Fruit fly (Drosophila melanogaster) whole organism, pupa: ENCODE results near the gene CG11069.

Experiments
- CG10348 ChIP-seq: fragments of 200-800 bp; sonication (Bioruptor generic); IDR thresholded peaks from 2 replicates; pipeline ENCODE4 v1.3.6; 2022; ENCODE audit warnings: missing biosample characterization, missing genetic modification characterization
- CG12605 ChIP-seq: fragments of 200-800 bp; sonication (Bioruptor generic); IDR thresholded peaks from 2 replicates; pipeline ENCODE4 v1.3.6; 2022; ENCODE audit warnings: missing biosample characterization, missing genetic modification characterization
- CG13204 ChIP-seq: fragments of 200-800 bp; sonication (Bioruptor generic); optimal IDR thresholded peaks from 2 replicates; lab custom pipeline; 2018; ENCODE audit warnings: missing biosample characterization, mild to moderate bottlenecking, missing genetic modification characterization, moderate library complexity
- CG14655 ChIP-seq: fragments of 200-800 bp; sonication (Bioruptor generic); optimal IDR thresholded peaks from 3 replicates; lab custom pipeline; 2017; ENCODE audit warnings: mild to moderate bottlenecking, missing biosample characterization, missing genetic modification reagents, missing genetic modification characterization
- CG15710 ChIP-seq: fragments of 200-800 bp; sonication (Bioruptor generic); optimal IDR thresholded peaks from 2 replicates; lab custom pipeline; 2018; ENCODE audit warnings: missing biosample characterization, mild to moderate bottlenecking, missing genetic modification characterization, moderate library complexity
- CG17806 ChIP-seq: fragments of 200-800 bp; sonication (Bioruptor generic); optimal IDR thresholded peaks from 2 replicates; lab custom pipeline; 2018; ENCODE audit warnings: missing biosample characterization, mild to moderate bottlenecking, missing genetic modification characterization, moderate library complexity
- CG32121 ChIP-seq: fragments of 200-800 bp; sonication (Bioruptor generic); IDR thresholded peaks from 2 replicates; pipeline ENCODE4 v1.3.6; 2022; ENCODE audit warnings: missing biosample characterization, missing genetic modification characterization
- CG34367 ChIP-seq: fragments of 200-800 bp; sonication (Bioruptor generic); optimal IDR thresholded peaks from 2 replicates; lab custom pipeline; 2018; ENCODE audit warnings: missing biosample characterization, mild to moderate bottlenecking, missing genetic modification characterization
- CG4496 ChIP-seq: fragments of 200-800 bp; sonication (Bioruptor generic); IDR thresholded peaks from 3 replicates; pipeline ENCODE4 v1.3.6; 2022; ENCODE audit warnings: missing biosample characterization, missing genetic modification characterization
- CG8159 ChIP-seq: fragments of 200-800 bp; sonication (Bioruptor generic); optimal IDR thresholded peaks from 3 replicates; lab custom pipeline; 2018; ENCODE audit warnings: missing biosample characterization, mild to moderate bottlenecking, missing genetic modification characterization, moderate library complexity
- CG8301 ChIP-seq: fragments of 200-800 bp; sonication (Bioruptor generic); optimal IDR thresholded peaks from 2 replicates; lab custom pipeline; 2018; ENCODE audit warnings: missing biosample characterization, mild to moderate bottlenecking, missing genetic modification characterization
- CG9948 ChIP-seq: fragments of 200-800 bp; sonication (Bioruptor generic); optimal IDR thresholded peaks from 2 replicates; lab custom pipeline; 2018; ENCODE audit warnings: missing biosample characterization, mild to moderate bottlenecking, missing genetic modification characterization, moderate library complexity
- D1 ChIP-seq: fragments of 200-800 bp; sonication (Bioruptor generic); optimal IDR thresholded peaks from 2 replicates; lab custom pipeline; 2018; ENCODE audit warnings: missing biosample characterization, mild to moderate bottlenecking, missing genetic modification characterization, moderate library complexity
- EcR ChIP-seq: fragments of 200-800 bp; sonication (Bioruptor generic); optimal IDR thresholded peaks from 3 replicates; lab custom pipeline; 2019; ENCODE audit warnings: missing biosample characterization, missing genetic modification characterization, mild to moderate bottlenecking, moderate library complexity, missing genetic modification reagents
- Ets98B ChIP-seq: fragments of 200-800 bp; sonication (Bioruptor generic); IDR thresholded peaks from 2 replicates; pipeline ENCODE4 v1.3.6; 2022; ENCODE audit warnings: missing biosample characterization, missing genetic modification characterization
- Pif1A ChIP-seq: fragments of 200-800 bp; sonication (Bioruptor generic); optimal IDR thresholded peaks from 3 replicates; lab custom pipeline; 2016; ENCODE audit warnings: missing biosample characterization, missing genetic modification characterization
- Pif1B ChIP-seq: fragments of 200-800 bp; sonication (Bioruptor generic); optimal IDR thresholded peaks from 3 replicates; lab custom pipeline; 2016; ENCODE audit warnings: missing biosample characterization, missing genetic modification characterization
- Snoo ChIP-seq: fragments of 200-800 bp; sonication (Bioruptor generic); optimal IDR thresholded peaks from 3 replicates; lab custom pipeline; 2017; ENCODE audit warnings: missing biosample characterization, mild to moderate bottlenecking, missing genetic modification characterization, inconsistent platforms
- fd96Ca ChIP-seq: fragments of 200-800 bp; sonication (Bioruptor generic); IDR thresholded peaks from 3 replicates; pipeline ENCODE4 v1.3.6; 2022; ENCODE audit warnings: missing biosample characterization, missing genetic modification characterization
- gl ChIP-seq: fragments of 200-800 bp; sonication (Bioruptor generic); optimal IDR thresholded peaks from 2 replicates; lab custom pipeline; 2018; ENCODE audit warnings: missing biosample characterization, mild to moderate bottlenecking, missing genetic modification characterization
- rn ChIP-seq: fragments of 200-800 bp; sonication (Bioruptor generic); IDR thresholded peaks from 2 replicates; pipeline ENCODE4 v1.3.6; 2022; ENCODE audit warnings: missing biosample characterization, missing genetic modification characterization

The CG11069 gene

dm6 chr3R:24922270-24922669 lies 27.7 kb downstream of the CG11069 start, which contains the start of gene Mink:
Gene Mink, plus strand, starts transcription at chr3R:24922473.
- TF ChIP-seq CG13204 (GFP tag; lab: Kevin White, UChicago): no peak
- no peak for TF ChIP-seq CG32121 (GFP tag; lab: Robert Waterston, UW)
- no peak for TF ChIP-seq fd96Ca (GFP tag; lab: Robert Waterston, UW)
- no peak for TF ChIP-seq CG9948
- no peak for TF ChIP-seq CG34367 (tag; lab: Kevin White, UChicago)
- TF ChIP-seq CG15710: no peak
- TF ChIP-seq Ets98B (GFP tag; lab: Robert Waterston, UW): no peak
- TF ChIP-seq CG8159 (tag; lab: Kevin White, UChicago): no peak
- no peak for TF ChIP-seq Pif1B (GFP tag; lab: Kevin White, UChicago)
- TF ChIP-seq CG14655 (GFP tag; lab: Kevin White, UChicago): no peak
- no peak for TF ChIP-seq CG12605
- no peak for TF ChIP-seq CG8301 (tag; lab: Kevin White, UChicago)
- TF ChIP-seq Pif1A (GFP tag; lab: Kevin White, UChicago): no peak
- TF ChIP-seq rn (GFP tag; lab: Robert Waterston, UW): no peak
- TF ChIP-seq CG17806 (tag; lab: Kevin White, UChicago): no peak
- TF ChIP-seq CG10348 (GFP tag; lab: Robert Waterston, UW): no peak
- no peak for TF ChIP-seq gl (tag; lab: Kevin White, UChicago)
- no peak for TF ChIP-seq Snoo (tag; lab: Kevin White, UChicago)
- no peak for TF ChIP-seq CG4496 (GFP tag; lab: Robert Waterston, UW)
- TF ChIP-seq EcR (GFP tag; lab: Kevin White, UChicago): no peak

DNA sequence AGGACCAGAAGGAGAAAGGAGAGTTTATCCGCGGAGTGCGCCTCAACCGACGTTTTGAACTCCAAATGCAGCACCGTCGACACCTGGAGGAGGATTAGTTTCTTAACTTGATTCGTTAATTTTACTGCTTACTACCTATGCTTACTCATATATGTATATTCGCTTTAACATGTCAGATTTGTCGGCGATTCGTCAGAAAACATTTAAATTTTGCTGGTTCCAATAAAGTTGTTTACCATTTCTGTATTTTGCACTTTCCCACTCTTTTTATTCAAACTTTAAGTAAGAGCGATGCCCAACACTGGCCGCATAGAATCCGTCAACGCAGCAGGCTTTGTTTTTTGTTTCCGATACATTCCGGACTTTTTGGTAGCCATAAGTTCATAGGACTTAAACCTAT lies 30.4 kb downstream of the CG11069 start, which contains the start of gene Trf4-2:
Gene Trf4-2, plus strand, starts transcription at position 301 of the 400 bp plus-strand sequence.
- TF ChIP-seq CG34367 (tag; lab: Kevin White, UChicago) (no peak), Ets98B (GFP tag; lab: Robert Waterston, UW) (no peak), fd96Ca (GFP tag; lab: Robert Waterston, UW) (no peak), CG15710 (no peak), CG14655 (GFP tag; lab: Kevin White, UChicago) (no peak), rn (GFP tag; lab: Robert Waterston, UW) (no peak), gl (tag; lab: Kevin White, UChicago) (no peak), CG10348 (GFP tag; lab: Robert Waterston, UW) (no peak), Pif1B (GFP tag; lab: Kevin White, UChicago) (no peak), Snoo (tag; lab: Kevin White, UChicago) (no peak), CG4496 (GFP tag; lab: Robert Waterston, UW) (no peak), D1 (tag; lab: Kevin White, UChicago) (no peak)

DNA sequence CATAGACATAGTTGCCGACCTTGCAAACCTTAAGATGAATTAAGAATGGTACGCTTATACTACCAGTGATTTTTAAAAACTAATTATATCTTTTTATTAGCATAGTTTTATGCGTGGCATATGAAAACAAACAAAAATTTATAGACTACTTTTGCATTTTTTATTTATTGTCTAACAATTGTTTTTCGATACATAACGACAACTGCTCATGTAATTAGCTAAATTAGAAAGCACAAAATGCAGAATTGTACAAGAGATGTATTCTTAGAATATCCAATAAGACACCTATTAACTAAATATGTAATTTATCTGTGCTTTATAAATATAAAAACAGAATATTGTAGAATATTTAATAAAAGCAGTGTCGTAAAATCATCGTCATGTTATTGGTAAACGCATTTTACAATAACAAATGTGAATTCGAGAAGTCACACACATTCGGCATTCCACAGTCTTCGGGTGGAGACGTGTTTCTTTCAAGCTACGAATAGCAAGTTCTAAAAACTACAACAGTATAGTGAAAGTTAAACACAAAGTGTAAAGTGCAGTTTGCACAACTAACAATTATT lies 32.3 kb downstream of the CG11069 start:
- TF ChIP-seq CG4496 (GFP tag; lab: Robert Waterston, UW): no peak
- TF ChIP-seq CG10348 (GFP tag; lab: Robert Waterston, UW): no peak
- no peak for TF ChIP-seq CG8301 (tag; lab: Kevin White, UChicago)
- no peak for TF ChIP-seq CG34367 (tag; lab: Kevin White, UChicago)
- TF ChIP-seq CG15710: no peak
- no peak for TF ChIP-seq CG8159 (tag; lab: Kevin White, UChicago)
- TF ChIP-seq D1 (tag; lab: Kevin White, UChicago): no peak
- TF ChIP-seq CG12605: no peak
- no peak for TF ChIP-seq Pif1A (GFP tag; lab: Kevin White, UChicago)
- no peak for TF ChIP-seq fd96Ca (GFP tag; lab: Robert Waterston, UW)
- TF ChIP-seq CG14655 (GFP tag; lab: Kevin White, UChicago): no peak
- no peak for TF ChIP-seq Snoo (tag; lab: Kevin White, UChicago)

- TF ChIP-seq Pif1A (GFP tag; lab: Kevin White, UChicago): no peak
- peak; percentile 21; the same call in 1 of the 2 replicates for TF ChIP-seq CG32121 (GFP tag; lab: Robert Waterston, UW)
Measured at dm6 chr3R:24931856-24932255, 37.3 kb downstream of the CG11069 start, which contains the start of gene CG11771. Gene CG11771, plus strand, starts transcription at chr3R:24932010.

dm6 chr3R:24934542-24934941 lies 40.0 kb downstream of the CG11069 start:
- TF ChIP-seq CG32121 (GFP tag; lab: Robert Waterston, UW): no peak
- TF ChIP-seq rn (GFP tag; lab: Robert Waterston, UW): no peak
- TF ChIP-seq CG34367 (tag; lab: Kevin White, UChicago): no peak
- TF ChIP-seq fd96Ca (GFP tag; lab: Robert Waterston, UW): no peak
- no peak for TF ChIP-seq D1 (tag; lab: Kevin White, UChicago)
- no peak for TF ChIP-seq Pif1B (GFP tag; lab: Kevin White, UChicago)
- TF ChIP-seq Snoo (tag; lab: Kevin White, UChicago): no peak
- TF ChIP-seq CG17806 (tag; lab: Kevin White, UChicago): no peak
- TF ChIP-seq CG8301 (tag; lab: Kevin White, UChicago): no peak
- TF ChIP-seq CG9948: no peak
- TF ChIP-seq gl (tag; lab: Kevin White, UChicago): no peak
- TF ChIP-seq CG8159 (tag; lab: Kevin White, UChicago): no peak
- TF ChIP-seq CG14655 (GFP tag; lab: Kevin White, UChicago): no peak
- TF ChIP-seq, all 21 proteins: peak for 0

dm6 chr3R:24935758-24936157 lies 41.2 kb downstream of the CG11069 start:
- TF ChIP-seq CG4496 (GFP tag; lab: Robert Waterston, UW): no peak
- TF ChIP-seq gl (tag; lab: Kevin White, UChicago): peak; percentile 43
- TF ChIP-seq Pif1A (GFP tag; lab: Kevin White, UChicago): no peak
- TF ChIP-seq CG8159 (tag; lab: Kevin White, UChicago): no peak
- TF ChIP-seq fd96Ca (GFP tag; lab: Robert Waterston, UW): no peak
- TF ChIP-seq CG13204 (GFP tag; lab: Kevin White, UChicago): no peak
